Fruit fly (Drosophila melanogaster): ENCODE measurements around the gene CG33777.
A peak's percentile ranks its signal among the peaks of the same experiment; 100 is the strongest.

The CG33777 gene

dm6 chr3L:4553395-4553794, 1.6 kb downstream of the CG33777 start (continued):
- TF ChIP-seq Fer2 (tag; optimal IDR thresholded peaks at IDR 0.05) (no peak), CG3407 (GFP tag; optimal IDR thresholded peaks at IDR 0.05) (no peak), CG4282 (GFP tag; optimal IDR thresholded peaks at IDR 0.05) (no peak), gfzf (GFP tag; optimal IDR thresholded peaks at IDR 0.05) (no peak), CG11723 (GFP tag; optimal IDR thresholded peaks at IDR 0.05) (no peak), Sin3A (optimal IDR thresholded peaks at IDR 0.05) (no peak), CG17385 (GFP tag; optimal IDR thresholded peaks at IDR 0.05) (no peak), lov (optimal IDR thresholded peaks at IDR 0.05) (no peak), lov (GFP tag; IDR thresholded peaks at IDR 0.05) (no peak), CG8944 (GFP tag; optimal IDR thresholded peaks at IDR 0.05) (peak; percentile 15), CG12071 (GFP tag; optimal IDR thresholded peaks at IDR 0.05) (no peak), ftz-f1 (GFP tag; optimal IDR thresholded peaks at IDR 0.05) (no peak), tio (GFP tag; optimal IDR thresholded peaks at IDR 0.05) (no peak), E2f2 (GFP tag; IDR thresholded peaks at IDR 0.05) (peak; percentile 94), chinmo (GFP tag; IDR thresholded peaks at IDR 0.05; ENCODE audit: partially characterized antibody) (0 out of 4 replicates have a peak, but pooled peaks have one; percentile 43), CG15601 (tag; optimal IDR thresholded peaks at IDR 0.05) (peak; percentile 18), CG16779 (GFP tag; IDR thresholded peaks at IDR 0.05) (no peak), CG15696 (tag; optimal IDR thresholded peaks at IDR 0.05) (peak; percentile 27), Six4 (GFP tag; optimal IDR thresholded peaks at IDR 0.05) (no peak), grau (tag; optimal IDR thresholded peaks at IDR 0.05) (peak; percentile 26), Hr51 (GFP tag; optimal IDR thresholded peaks at IDR 0.05) (no peak), CG12155 (GFP tag; optimal IDR thresholded peaks at IDR 0.05) (no peak), CG14667 (GFP tag; IDR thresholded peaks at IDR 0.05) (no peak), CG14860 (GFP tag; IDR thresholded peaks at IDR 0.05; ENCODE audit: partially characterized antibody) (no peak), Bgb (GFP tag; IDR thresholded peaks at IDR 0.05; ENCODE audit: partially characterized antibody) (peak; percentile 38), az2 (GFP tag; optimal IDR thresholded peaks at IDR 0.05) (no peak), CG7839 (tag; optimal IDR thresholded peaks at IDR 0.05) (peak; percentile 15), Oaz (GFP tag; IDR thresholded peaks at IDR 0.05) (no peak), sens (GFP tag) (peak; percentile 66), CG31365 (tag; optimal IDR thresholded peaks at IDR 0.05) (peak; percentile 99), ERR (GFP tag; optimal IDR thresholded peaks at IDR 0.05) (no peak), pros (GFP tag; optimal IDR thresholded peaks at IDR 0.05) (no peak), luna (GFP tag; optimal IDR thresholded peaks at IDR 0.05) (no peak), amos (GFP tag; IDR thresholded peaks at IDR 0.05; ENCODE audit: partially characterized antibody) (0 out of 2 replicates have a peak, but pooled peaks have one; percentile 10), CG9817 (tag; optimal IDR thresholded peaks at IDR 0.05) (no peak), CG10274 (GFP tag; optimal IDR thresholded peaks at IDR 0.05) (no peak), CG16815 (GFP tag; optimal IDR thresholded peaks at IDR 0.05) (no peak), CG6854 (GFP tag; optimal IDR thresholded peaks at IDR 0.05) (no peak), CG17186 (GFP tag; optimal IDR thresholded peaks at IDR 0.05) (no peak), CG32532 (GFP tag; IDR thresholded peaks at IDR 0.05) (no peak), chif (GFP tag; optimal IDR thresholded peaks at IDR 0.05) (peak in 1 of 2 experiments; percentile 30), crol (GFP tag; IDR thresholded peaks at IDR 0.05) (no peak), ttk (GFP tag; IDR thresholded peaks at IDR 0.05) (no peak), CG18011 (GFP tag; optimal IDR thresholded peaks at IDR 0.05) (peak; percentile 100), NC2β (GFP tag; optimal IDR thresholded peaks at IDR 0.05) (no peak), CG2129 (GFP tag; IDR thresholded peaks at IDR 0.05; ENCODE audit: partially characterized antibody) (no peak), Deaf1 (tag; optimal IDR thresholded peaks at IDR 0.05) (no peak), CG2875 (GFP tag; optimal IDR thresholded peaks at IDR 0.05) (no peak), CG2120 (GFP tag; optimal IDR thresholded peaks at IDR 0.05) (peak; percentile 8), kay (GFP tag; optimal IDR thresholded peaks at IDR 0.05) (no peak), Elba2 (GFP tag; optimal IDR thresholded peaks at IDR 0.05) (peak; percentile 11), CG10321 (GFP tag; IDR thresholded peaks at IDR 0.05) (peak; percentile 94)

All from whole organism, embryonic.